Fruit fly (Drosophila melanogaster) whole organism, prepupa: ENCODE results near the gene CG33120.

ENCODE experiments used
- Blimp-1 ChIP-seq: fragments of 200-800 bp; sonication (Bioruptor generic); optimal IDR thresholded peaks from 3 replicates; lab custom pipeline; 2017; ENCODE audit warnings: missing biosample characterization, missing genetic modification characterization, mild to moderate bottlenecking, moderate library complexity, missing genetic modification reagents
- CG10631 ChIP-seq: fragments of 200-800 bp; sonication (Bioruptor generic); optimal IDR thresholded peaks from 2 replicates; lab custom pipeline; 2016; ENCODE audit warnings: missing biosample characterization, missing genetic modification characterization
- CG10669 ChIP-seq: fragments of 200-800 bp; sonication (Bioruptor generic); optimal IDR thresholded peaks from 3 replicates; lab custom pipeline; 2018; ENCODE audit warnings: missing biosample characterization, mild to moderate bottlenecking, missing genetic modification characterization, moderate library complexity
- CG11294 ChIP-seq: fragments of 200-800 bp; sonication (Bioruptor generic); IDR thresholded peaks from 2 replicates; pipeline ENCODE4 v1.3.6; 2022; ENCODE audit warnings: missing biosample characterization, missing genetic modification characterization
- CG11762 ChIP-seq: fragments of 200-800 bp; sonication (Bioruptor generic); optimal IDR thresholded peaks from 3 replicates; lab custom pipeline; 2016; ENCODE audit warnings: missing biosample characterization, missing genetic modification characterization; ENCODE audit not compliant: insufficient read depth
- CG11902 ChIP-seq: fragments of 200-800 bp; sonication (Bioruptor generic); optimal IDR thresholded peaks from 3 replicates; lab custom pipeline; 2016; ENCODE audit warnings: missing biosample characterization, missing genetic modification characterization
- CG1621 ChIP-seq: fragments of 200-800 bp; sonication (Bioruptor generic); optimal IDR thresholded peaks from 3 replicates; lab custom pipeline; 2018; ENCODE audit warnings: missing biosample characterization, mild to moderate bottlenecking, missing genetic modification characterization
- CG16779 ChIP-seq: fragments of 200-800 bp; sonication (Bioruptor generic); optimal IDR thresholded peaks from 3 replicates; lab custom pipeline; 2017; ENCODE audit warnings: missing biosample characterization, mild to moderate bottlenecking, missing genetic modification characterization
- CG3032 ChIP-seq: fragments of 200-800 bp; optimal IDR thresholded peaks from 2 replicates; lab custom pipeline; 2019; ENCODE audit warnings: missing biosample characterization, mild to moderate bottlenecking, missing genetic modification characterization, moderate library complexity
- CG31627 ChIP-seq: fragments of 200-800 bp; sonication (Bioruptor generic); optimal IDR thresholded peaks from 3 replicates; lab custom pipeline; 2016; ENCODE audit warnings: missing biosample characterization, missing genetic modification characterization
- CG32006 ChIP-seq: fragments of 200-800 bp; sonication (Bioruptor generic); optimal IDR thresholded peaks from 3 replicates; lab custom pipeline; 2017; ENCODE audit warnings: missing biosample characterization, mild to moderate bottlenecking, missing genetic modification characterization
- CG3919 ChIP-seq: fragments of 200-800 bp; sonication (Bioruptor generic); optimal IDR thresholded peaks from 3 replicates; lab custom pipeline; 2016; ENCODE audit warnings: missing biosample characterization, missing genetic modification characterization
- CG4318 ChIP-seq: fragments of 200-800 bp; sonication (Bioruptor generic); optimal IDR thresholded peaks from 3 replicates; lab custom pipeline; 2017; ENCODE audit warnings: missing biosample characterization, mild to moderate bottlenecking, missing genetic modification characterization
- CG6276 ChIP-seq: fragments of 200-800 bp; sonication (Bioruptor generic); optimal IDR thresholded peaks from 2 replicates; lab custom pipeline; 2017; ENCODE audit warnings: missing biosample characterization, mild to moderate bottlenecking, missing genetic modification characterization
- CG6792 ChIP-seq: fragments of 200-800 bp; sonication (Bioruptor generic); optimal IDR thresholded peaks from 3 replicates; lab custom pipeline; 2016; ENCODE audit warnings: missing biosample characterization, missing genetic modification characterization
- CG6854 ChIP-seq: fragments of 200-800 bp; sonication (Bioruptor generic); optimal IDR thresholded peaks from 2 replicates; lab custom pipeline; 2017; ENCODE audit warnings: missing biosample characterization, mild to moderate bottlenecking, missing genetic modification characterization
- CG7368 ChIP-seq: fragments of 200-800 bp; sonication (Bioruptor generic); optimal IDR thresholded peaks from 3 replicates; lab custom pipeline; 2016; ENCODE audit warnings: missing biosample characterization, missing genetic modification characterization
- CG8119 ChIP-seq: fragments of 200-800 bp; sonication (Bioruptor generic); IDR thresholded peaks from 3 replicates; pipeline ENCODE4 v1.3.6; 2022; ENCODE audit warnings: missing biosample characterization, missing genetic modification characterization
- CG8319 ChIP-seq: fragments of 200-800 bp; sonication (Bioruptor generic); optimal IDR thresholded peaks from 3 replicates; lab custom pipeline; 2016; ENCODE audit warnings: missing biosample characterization, missing genetic modification characterization
- CG8632 ChIP-seq: fragments of 200-800 bp; sonication (Bioruptor generic); optimal IDR thresholded peaks from 3 replicates; lab custom pipeline; 2016; ENCODE audit warnings: missing biosample characterization, missing genetic modification characterization
- CG9139 ChIP-seq: fragments of 200-800 bp; sonication (Bioruptor generic); optimal IDR thresholded peaks from 3 replicates; lab custom pipeline; 2017; ENCODE audit warnings: missing biosample characterization, mild to moderate bottlenecking, missing genetic modification characterization
- Eip75B ChIP-seq: fragments of 200-800 bp; sonication (Bioruptor generic); optimal IDR thresholded peaks from 3 replicates; lab custom pipeline; 2016; ENCODE audit warnings: missing biosample characterization, missing genetic modification characterization
- Eip78C ChIP-seq: fragments of 200-800 bp; sonication (Bioruptor generic); peaks from one replicate; lab custom pipeline; 2016; ENCODE audit warnings: missing biosample characterization, missing genetic modification characterization
- Eip93F ChIP-seq: fragments of 200-800 bp; sonication (Bioruptor generic); optimal IDR thresholded peaks from 2 replicates; lab custom pipeline; 2016; ENCODE audit warnings: missing biosample characterization, mild to moderate bottlenecking, missing genetic modification characterization
- Ets21C ChIP-seq: fragments of 200-800 bp; sonication (Bioruptor generic); optimal IDR thresholded peaks from 3 replicates; lab custom pipeline; 2016; ENCODE audit warnings: missing biosample characterization, missing genetic modification characterization
- Hr38 ChIP-seq: sonication (Bioruptor generic); optimal IDR thresholded peaks from 2 replicates; lab custom pipeline; 2016; ENCODE audit warnings: missing biosample characterization, missing genetic modification characterization
- Hr39 ChIP-seq: fragments of 200-800 bp; sonication (Bioruptor generic); optimal IDR thresholded peaks from 2 replicates; lab custom pipeline; 2016; ENCODE audit warnings: missing biosample characterization, missing genetic modification characterization
- Hr4 ChIP-seq: fragments of 200-800 bp; sonication (Bioruptor generic); optimal IDR thresholded peaks from 3 replicates; lab custom pipeline; 2016; ENCODE audit warnings: missing biosample characterization, missing genetic modification characterization
- Met ChIP-seq: fragments of 200-800 bp; sonication (Bioruptor generic); optimal IDR thresholded peaks from 3 replicates; lab custom pipeline; 2016; ENCODE audit warnings: missing biosample characterization, missing genetic modification characterization
- OdsH ChIP-seq: fragments of 200-800 bp; sonication (Bioruptor generic); optimal IDR thresholded peaks from 3 replicates; lab custom pipeline; 2016; ENCODE audit warnings: missing biosample characterization, missing genetic modification characterization
- Smox ChIP-seq: fragments of 200-800 bp; sonication (Bioruptor generic); optimal IDR thresholded peaks from 3 replicates; lab custom pipeline; 2016; ENCODE audit warnings: missing biosample characterization, missing genetic modification characterization
- Sox14 ChIP-seq: fragments of 200-800 bp; sonication (Bioruptor generic); optimal IDR thresholded peaks from 3 replicates; lab custom pipeline; 2016; ENCODE audit warnings: missing biosample characterization, missing genetic modification characterization
- achi ChIP-seq: fragments of 200-800 bp; sonication (Bioruptor generic); optimal IDR thresholded peaks from 3 replicates; lab custom pipeline; 2016; ENCODE audit warnings: missing biosample characterization, missing genetic modification characterization
- dac ChIP-seq: fragments of 200-800 bp; sonication (Bioruptor generic); optimal IDR thresholded peaks from 2 replicates; lab custom pipeline; 2017; ENCODE audit warnings: missing biosample characterization, mild to moderate bottlenecking, missing genetic modification characterization
- dsx ChIP-seq: fragments of 200-800 bp; optimal IDR thresholded peaks from 3 replicates; lab custom pipeline; 2019; ENCODE audit warnings: missing biosample characterization, mild to moderate bottlenecking, missing genetic modification characterization, moderate library complexity; ENCODE audit not compliant: poor library complexity, severe bottlenecking
- esn ChIP-seq: fragments of 200-800 bp; sonication (Bioruptor generic); optimal IDR thresholded peaks from 2 replicates; lab custom pipeline; 2016; ENCODE audit warnings: missing biosample characterization, mild to moderate bottlenecking, missing genetic modification characterization, moderate library complexity
- fd85E ChIP-seq: fragments of 200-800 bp; sonication (Bioruptor generic); optimal IDR thresholded peaks from 3 replicates; lab custom pipeline; 2016; ENCODE audit warnings: missing biosample characterization, missing genetic modification characterization
- fkh ChIP-seq: fragments of 200-800 bp; sonication (Bioruptor generic); optimal IDR thresholded peaks from 3 replicates; lab custom pipeline; 2017; ENCODE audit warnings: missing biosample characterization, mild to moderate bottlenecking, missing genetic modification characterization, moderate library complexity
- lz ChIP-seq: fragments of 200-800 bp; sonication (Bioruptor generic); optimal IDR thresholded peaks from 3 replicates; lab custom pipeline; 2016; ENCODE audit warnings: missing biosample characterization, missing genetic modification characterization
- pdm3 ChIP-seq: fragments of 200-800 bp; sonication (Bioruptor generic); optimal IDR thresholded peaks from 3 replicates; lab custom pipeline; 2016; ENCODE audit warnings: missing biosample characterization, missing genetic modification characterization
- salr ChIP-seq, 2 experiments: fragments of 200-800 bp; sonication (Bioruptor generic); optimal IDR thresholded peaks; 3 replicates each; lab custom pipeline; 2016 to 2018; ENCODE audit warnings: missing biosample characterization in 2 of 2, missing genetic modification characterization in 2 of 2, mild to moderate bottlenecking in 1 of 2
- spab ChIP-seq: fragments of 200-800 bp; sonication (Bioruptor generic); optimal IDR thresholded peaks from 2 replicates; lab custom pipeline; 2017; ENCODE audit warnings: missing biosample characterization, mild to moderate bottlenecking, missing genetic modification characterization, missing genetic modification reagents
- svp ChIP-seq: fragments of 200-800 bp; sonication (Bioruptor generic); peaks from one replicate; lab custom pipeline; 2016; ENCODE audit warnings: missing biosample characterization, missing genetic modification characterization
- vri ChIP-seq: fragments of 200-800 bp; sonication (Bioruptor generic); optimal IDR thresholded peaks from 3 replicates; lab custom pipeline; 2016; ENCODE audit warnings: missing biosample characterization, mild to moderate bottlenecking, missing genetic modification characterization

Gene CG33120

dm6 chr2L:18839143-18839872 is 5.1 kb downstream of the CG33120 start, which contains the start of gene CG10600 (continued):
- TF ChIP-seq achi (GFP tag; lab: Kevin White, UChicago) (peak; percentile 66), fkh (GFP tag; lab: Kevin White, UChicago) (peak; percentile 77), CG10631 (GFP tag; lab: Kevin White, UChicago) (peak; percentile 62), svp (GFP tag; lab: Kevin White, UChicago) (peak; percentile 91), CG3032 (tag; lab: Kevin White, UChicago) (peak; percentile 50), lz (GFP tag; lab: Kevin White, UChicago) (peak; percentile 80), fd85E (peak; percentile 56), Hr39 (GFP tag; lab: Kevin White, UChicago) (peak; percentile 81), CG11294 (0 out of 2 replicates have a peak, but pooled peaks have one; percentile 17), esn (peak; percentile 86), dac (GFP tag; lab: Kevin White, UChicago) (peak; percentile 55), CG6854 (GFP tag; lab: Kevin White, UChicago) (no peak), CG31627 (GFP tag; lab: Kevin White, UChicago) (peak; percentile 85), CG11762 (GFP tag; lab: Kevin White, UChicago) (no peak), CG10669 (GFP tag; lab: Kevin White, UChicago) (peak; percentile 57), pdm3 (no peak), Sox14 (peak; percentile 89), Met (GFP tag; lab: Kevin White, UChicago) (no peak), Eip78C (GFP tag; lab: Kevin White, UChicago) (peak; percentile 95), CG32006 (GFP tag; lab: Kevin White, UChicago) (no peak), CG11902 (GFP tag; lab: Kevin White, UChicago) (peak; percentile 42), Ets21C (no peak), CG16779 (no peak), Hr4 (GFP tag; lab: Kevin White, UChicago) (no peak), CG7368 (GFP tag; lab: Kevin White, UChicago) (peak; percentile 65), CG8632 (GFP tag; lab: Kevin White, UChicago) (peak; percentile 47), OdsH (peak; percentile 59), vri (no peak), CG6276 (GFP tag; lab: Kevin White, UChicago) (no peak), Eip93F (GFP tag; lab: Kevin White, UChicago) (no peak), Smox (GFP tag; lab: Kevin White, UChicago) (no peak), Blimp-1 (GFP tag; lab: Kevin White, UChicago) (peak; percentile 19), CG9139 (GFP tag; lab: Kevin White, UChicago) (no peak), CG8319 (GFP tag; lab: Kevin White, UChicago) (peak; percentile 53), CG4318 (GFP tag; lab: Kevin White, UChicago) (no peak), CG1621 (peak; percentile 51)
- TF ChIP-seq, all 60 proteins: peak for 40

- TF ChIP-seq CG1621 (no peak), svp (GFP tag; lab: Kevin White, UChicago) (peak; percentile 61)
Observed at dm6 chr2L:18834525-18834924, 9.9 kb downstream of the CG33120 start.

dm6 chr2L:18830587-18831528 is 13.5 kb downstream of the CG33120 start, which contains the start of the genes CG17597 and ScpX:
Gene CG17597 (minus strand): TSS chr2L:18831153.
Gene ScpX (plus strand): TSS chr2L:18831229.
- TF ChIP-seq vri (peak; percentile 22), CG3919 (GFP tag; lab: Kevin White, UChicago) (peak; percentile 46), salr (GFP tag; optimal IDR thresholded peaks at IDR 0.05; lab: Kevin White, UChicago) (peak; percentile 18 to 56), CG8119 (peak; percentile 44; the same call in 2 of the 3 replicates), dsx (peak; percentile 16), Hr39 (GFP tag; lab: Kevin White, UChicago) (peak; percentile 73), CG31627 (GFP tag; lab: Kevin White, UChicago) (peak; percentile 74), Hr38 (no peak), CG4318 (GFP tag; lab: Kevin White, UChicago) (no peak), Eip93F (GFP tag; lab: Kevin White, UChicago) (peak; percentile 71), CG6792 (GFP tag; lab: Kevin White, UChicago) (peak; percentile 21), Eip75B (peak; percentile 66), spab (no peak), CG7368 (GFP tag; lab: Kevin White, UChicago) (no peak), Sox14 (peak; percentile 71), CG11294 (no peak), CG9139 (GFP tag; lab: Kevin White, UChicago) (peak; percentile 25), CG32006 (GFP tag; lab: Kevin White, UChicago) (peak; percentile 60)
